Fruit fly (Drosophila melanogaster): ENCODE data around the gene CG18598.

The CG18598 gene

DNA sequence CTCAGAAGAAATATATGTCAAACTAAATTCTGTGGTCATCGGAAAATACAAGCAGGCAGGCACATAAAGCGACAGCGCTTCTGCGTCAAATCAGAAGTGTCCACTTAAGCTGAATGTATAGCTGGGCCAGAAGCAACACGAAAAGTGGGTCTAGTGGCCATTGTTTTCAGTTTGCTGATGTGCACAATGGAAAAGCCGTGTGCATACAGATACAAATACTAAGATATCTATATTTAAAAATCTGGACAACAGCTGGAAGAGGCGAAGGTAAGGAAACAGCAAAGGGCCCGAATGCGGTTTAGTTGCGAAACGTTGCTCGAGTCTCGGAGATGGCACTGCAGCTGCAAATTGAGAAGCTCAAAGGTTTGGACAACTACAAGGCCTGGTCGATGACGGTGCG is at the start of gene CG18598:
Gene CG18598, plus strand, starts transcription at position 301 of the 400 bp plus-strand sequence.
- no peak for TF ChIP-seq ovo (GFP tag; optimal IDR thresholded peaks at IDR 0.05)
- no peak for TF ChIP-seq CG5204 (GFP tag; optimal IDR thresholded peaks at IDR 0.05)
- no peak for TF ChIP-seq CG7101 (tag; optimal IDR thresholded peaks at IDR 0.05)
- TF ChIP-seq CG7045 (GFP tag; optimal IDR thresholded peaks at IDR 0.05): no peak
- TF ChIP-seq CG1620 (GFP tag; optimal IDR thresholded peaks at IDR 0.05): no peak
- no peak for TF ChIP-seq cnc (optimal IDR thresholded peaks at IDR 0.05)
- no peak for TF ChIP-seq Hr96 (GFP tag; optimal IDR thresholded peaks at IDR 0.05)
- no peak for TF ChIP-seq Crg-1 (GFP tag; optimal IDR thresholded peaks at IDR 0.05)
- peak; percentile 26 for TF ChIP-seq tj (GFP tag; optimal IDR thresholded peaks at IDR 0.05)

- TF ChIP-seq Hr96 (GFP tag; optimal IDR thresholded peaks at IDR 0.05): no peak
- no peak for TF ChIP-seq cic (GFP tag; optimal IDR thresholded peaks at IDR 0.05)
- no peak for TF ChIP-seq Crg-1 (GFP tag; optimal IDR thresholded peaks at IDR 0.05)
- TF ChIP-seq CG12768 (GFP tag; optimal IDR thresholded peaks at IDR 0.05): no peak
- no peak for TF ChIP-seq toe (GFP tag; optimal IDR thresholded peaks at IDR 0.05)
- TF ChIP-seq CG7101 (tag; optimal IDR thresholded peaks at IDR 0.05): no peak
- no peak for TF ChIP-seq tj (GFP tag; optimal IDR thresholded peaks at IDR 0.05)
- no peak for TF ChIP-seq CG11617 (GFP tag; optimal IDR thresholded peaks at IDR 0.05)
- no peak for TF ChIP-seq CG5204 (GFP tag; optimal IDR thresholded peaks at IDR 0.05)
- TF ChIP-seq kay (GFP tag; ENCODE audit: borderline replicate concordance): no peak
Measured at dm6 chr3R:18208479-18208878, 42.4 kb upstream of the CG18598 start, which contains the start of gene CG44158. Gene CG44158 (plus strand): TSS chr3R:18208779.

dm6 chr3R:18215300-18215699 is 35.6 kb upstream of the CG18598 start:
- TF ChIP-seq CG33017 (tag; optimal IDR thresholded peaks at IDR 0.05): peak; percentile 32
- TF ChIP-seq CG5204 (GFP tag; optimal IDR thresholded peaks at IDR 0.05): peak; percentile 31
- no peak for TF ChIP-seq kay (GFP tag; ENCODE audit: borderline replicate concordance)
- no peak for TF ChIP-seq ovo (GFP tag; optimal IDR thresholded peaks at IDR 0.05)
- no peak for TF ChIP-seq cic (GFP tag; optimal IDR thresholded peaks at IDR 0.05)
- peak; percentile 22 for TF ChIP-seq CG14711 (tag; optimal IDR thresholded peaks at IDR 0.05)
- no peak for TF ChIP-seq Clk (GFP tag; optimal IDR thresholded peaks at IDR 0.05)
- no peak for TF ChIP-seq cnc (optimal IDR thresholded peaks at IDR 0.05)
- peak; percentile 29 for TF ChIP-seq Mnt (GFP tag; optimal IDR thresholded peaks at IDR 0.05)
- no peak for TF ChIP-seq CG1620 (GFP tag; optimal IDR thresholded peaks at IDR 0.05)
- peak; percentile 10 for TF ChIP-seq CG7101 (tag; optimal IDR thresholded peaks at IDR 0.05)
- peak; percentile 35 for TF ChIP-seq CG12768 (GFP tag; optimal IDR thresholded peaks at IDR 0.05)
- peak; percentile 22 for TF ChIP-seq CG11617 (GFP tag; optimal IDR thresholded peaks at IDR 0.05)
- TF ChIP-seq bab1 (GFP tag; optimal IDR thresholded peaks at IDR 0.05): peak; percentile 52
- TF ChIP-seq pad (GFP tag; optimal IDR thresholded peaks at IDR 0.05): no peak
- TF ChIP-seq Hr96 (GFP tag; optimal IDR thresholded peaks at IDR 0.05): peak; percentile 55
- TF ChIP-seq Crg-1 (GFP tag; optimal IDR thresholded peaks at IDR 0.05): no peak
- TF ChIP-seq CG7045 (GFP tag; optimal IDR thresholded peaks at IDR 0.05): no peak
- peak; percentile 69 for TF ChIP-seq toe (GFP tag; optimal IDR thresholded peaks at IDR 0.05)
- no peak for TF ChIP-seq tj (GFP tag; optimal IDR thresholded peaks at IDR 0.05)

DNA sequence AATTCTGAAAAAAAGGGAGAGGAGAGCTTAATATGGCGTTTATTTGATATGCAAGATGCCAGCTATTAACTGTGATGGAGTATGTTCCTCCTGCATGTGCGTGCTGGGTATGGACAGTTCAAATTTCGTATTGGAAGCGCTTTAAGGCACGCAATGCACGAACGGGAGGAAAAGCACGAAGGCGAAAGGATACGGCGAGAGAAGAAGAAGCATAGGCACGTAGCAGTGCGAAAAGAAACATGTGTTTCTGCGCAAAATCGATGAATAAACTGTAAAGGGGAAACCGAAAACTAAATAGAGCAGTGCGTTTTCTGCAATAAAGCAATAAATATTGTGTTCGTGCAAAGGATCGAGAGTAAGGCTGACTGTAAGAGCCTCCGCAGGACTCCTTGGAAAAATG is 35.0 kb upstream of the CG18598 start, which contains the start of gene CG14314:
Gene CG14314, plus strand, starts transcription at position 243 of the 400 bp plus-strand sequence.
- TF ChIP-seq CG11617 (GFP tag; optimal IDR thresholded peaks at IDR 0.05) (no peak), CG7045 (GFP tag; optimal IDR thresholded peaks at IDR 0.05) (no peak), toe (GFP tag; optimal IDR thresholded peaks at IDR 0.05) (no peak), pad (GFP tag; optimal IDR thresholded peaks at IDR 0.05) (no peak), Clk (GFP tag; optimal IDR thresholded peaks at IDR 0.05) (no peak), tj (GFP tag; optimal IDR thresholded peaks at IDR 0.05) (no peak), cic (GFP tag; optimal IDR thresholded peaks at IDR 0.05) (no peak), CG14711 (tag; optimal IDR thresholded peaks at IDR 0.05) (no peak), Crg-1 (GFP tag; optimal IDR thresholded peaks at IDR 0.05) (no peak), bab1 (GFP tag; optimal IDR thresholded peaks at IDR 0.05) (no peak), CG12768 (GFP tag; optimal IDR thresholded peaks at IDR 0.05) (no peak), kay (GFP tag; ENCODE audit: borderline replicate concordance) (no peak), CG33017 (tag; optimal IDR thresholded peaks at IDR 0.05) (no peak), CG1620 (GFP tag; optimal IDR thresholded peaks at IDR 0.05) (no peak), Mnt (GFP tag; optimal IDR thresholded peaks at IDR 0.05) (no peak), CG7101 (tag; optimal IDR thresholded peaks at IDR 0.05) (no peak)

DNA sequence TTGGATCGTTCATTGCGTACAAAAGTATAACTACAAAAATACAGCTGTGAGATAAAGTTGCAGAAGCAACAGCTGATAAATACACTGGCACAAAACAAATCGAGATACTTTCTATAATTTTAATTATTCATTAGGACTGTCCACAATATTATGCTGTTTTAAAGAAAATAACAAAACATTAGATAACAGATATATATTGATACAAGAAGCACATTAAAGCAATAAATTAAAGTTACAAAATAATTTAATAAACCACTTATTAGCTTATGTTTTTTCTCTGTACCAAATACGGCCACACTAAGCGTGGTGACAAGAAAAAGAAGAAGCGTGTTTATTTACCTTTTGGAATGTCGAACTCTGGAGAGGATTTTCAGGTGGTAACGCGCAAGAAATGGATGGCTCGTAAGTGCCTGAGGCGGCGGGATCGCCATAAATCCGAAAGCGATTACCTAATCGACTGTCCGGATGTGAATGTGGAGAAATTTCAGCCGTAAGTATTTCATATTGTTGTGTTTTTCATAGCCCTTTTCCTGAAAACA is 30.6 kb upstream of the CG18598 start, which contains the start of the genes CG7988 and CG7183:
Gene CG7988, plus strand, starts transcription at position 316 of the 539 bp plus-strand sequence.
Gene CG7183, minus strand, starts transcription at position 489 of the 539 bp plus-strand sequence.
- TF ChIP-seq CG11617 (GFP tag; optimal IDR thresholded peaks at IDR 0.05): peak; percentile 97
- peak; percentile 93 for TF ChIP-seq CG12768 (GFP tag; optimal IDR thresholded peaks at IDR 0.05)
- TF ChIP-seq cnc (optimal IDR thresholded peaks at IDR 0.05): no peak
- peak; percentile 96 for TF ChIP-seq CG14711 (tag; optimal IDR thresholded peaks at IDR 0.05)
- no peak for TF ChIP-seq CG5204 (GFP tag; optimal IDR thresholded peaks at IDR 0.05)
- TF ChIP-seq ovo (GFP tag; optimal IDR thresholded peaks at IDR 0.05): peak; percentile 51
- peak; percentile 71 for TF ChIP-seq cic (GFP tag; optimal IDR thresholded peaks at IDR 0.05)
- TF ChIP-seq Mnt (GFP tag; optimal IDR thresholded peaks at IDR 0.05): peak; percentile 88
- peak; percentile 98 for TF ChIP-seq CG7101 (tag; optimal IDR thresholded peaks at IDR 0.05)
- peak; percentile 98 for TF ChIP-seq CG33017 (tag; optimal IDR thresholded peaks at IDR 0.05)
- TF ChIP-seq pad (GFP tag; optimal IDR thresholded peaks at IDR 0.05): peak; percentile 82
- peak; percentile 95 for TF ChIP-seq CG7045 (GFP tag; optimal IDR thresholded peaks at IDR 0.05)
- peak; percentile 94 for TF ChIP-seq Hr96 (GFP tag; optimal IDR thresholded peaks at IDR 0.05)
- TF ChIP-seq CG1620 (GFP tag; optimal IDR thresholded peaks at IDR 0.05): peak; percentile 95
- peak; percentile 81 for TF ChIP-seq tj (GFP tag; optimal IDR thresholded peaks at IDR 0.05)
- TF ChIP-seq toe (GFP tag; optimal IDR thresholded peaks at IDR 0.05): peak; percentile 96
- TF ChIP-seq Clk (GFP tag; optimal IDR thresholded peaks at IDR 0.05): peak; percentile 85
- TF ChIP-seq bab1 (GFP tag; optimal IDR thresholded peaks at IDR 0.05): peak; percentile 98
- TF ChIP-seq Crg-1 (GFP tag; optimal IDR thresholded peaks at IDR 0.05): peak; percentile 93
- TF ChIP-seq kay (GFP tag; ENCODE audit: borderline replicate concordance): no peak
